Worm (Caenorhabditis elegans) whole organism, mixed stage, embryonic: ENCODE results near the gene F53F4.1.

Experiments used
- M03D4.4 ChIP-seq: sonication (generic microtip); optimal IDR thresholded peaks from 2 replicates; lab custom pipeline; 2017; ENCODE audit warnings: mild to moderate bottlenecking, missing genetic modification characterization, missing compliant biosample characterization
- bed-3 ChIP-seq: fragments of 200-800 bp; sonication (Bioruptor generic); optimal IDR thresholded peaks from 3 replicates; lab custom pipeline; 2018; ENCODE audit warnings: mild to moderate bottlenecking, missing genetic modification characterization, moderate library complexity, missing compliant biosample characterization
- blmp-1 ChIP-seq: fragments of 150-350 bp; optimal IDR thresholded peaks from 2 replicates; lab custom pipeline; 2014; ENCODE audit warnings: missing biosample characterization, missing genetic modification characterization
- ceh-39 ChIP-seq: fragments of 150-350 bp; optimal IDR thresholded peaks from 2 replicates; lab custom pipeline; 2014; ENCODE audit warnings: missing biosample characterization, missing genetic modification characterization
- ceh-43 ChIP-seq: fragments of 200-800 bp; sonication (Bioruptor generic); optimal IDR thresholded peaks from 2 replicates; lab custom pipeline; 2018; ENCODE audit warnings: mild to moderate bottlenecking, missing genetic modification characterization, moderate library complexity, missing compliant biosample characterization
- ceh-83 ChIP-seq: fragments of 200-800 bp; sonication (Bioruptor generic); optimal IDR thresholded peaks from 2 replicates; lab custom pipeline; 2018; ENCODE audit warnings: mild to moderate bottlenecking, missing genetic modification characterization, missing compliant biosample characterization
- ces-1 ChIP-seq: fragments of 150-350 bp; optimal IDR thresholded peaks from 2 replicates; lab custom pipeline; 2014; ENCODE audit warnings: missing biosample characterization, missing genetic modification reagents, missing genetic modification characterization
- cnd-1 ChIP-seq: fragments of 200-800 bp; sonication (Bioruptor generic); optimal IDR thresholded peaks from 2 replicates; lab custom pipeline; 2018; ENCODE audit warnings: mild to moderate bottlenecking, missing genetic modification characterization, missing compliant biosample characterization
- elt-1 ChIP-seq: sonication (generic microtip); optimal IDR thresholded peaks from 2 replicates; lab custom pipeline; 2017; ENCODE audit warnings: missing genetic modification characterization, mild to moderate bottlenecking, missing compliant biosample characterization, antibody characterized with exemption, moderate library complexity, borderline replicate concordance; ENCODE audit not compliant: insufficient read depth
- elt-3 ChIP-seq: fragments of 150-350 bp; optimal IDR thresholded peaks from 2 replicates; lab custom pipeline; 2014; ENCODE audit warnings: missing biosample characterization, missing genetic modification characterization
- flh-1 ChIP-seq: fragments of 200-800 bp; sonication (Bioruptor generic); optimal IDR thresholded peaks from 2 replicates; lab custom pipeline; 2018; ENCODE audit warnings: mild to moderate bottlenecking, missing genetic modification characterization, moderate library complexity, missing compliant biosample characterization
- ham-2 ChIP-seq: fragments of 200-800 bp; sonication (Bioruptor generic); optimal IDR thresholded peaks from 2 replicates; lab custom pipeline; 2018; ENCODE audit warnings: mild to moderate bottlenecking, missing genetic modification characterization, missing compliant biosample characterization
- lin-13 ChIP-seq: fragments of 150-350 bp; optimal IDR thresholded peaks from 2 replicates; lab custom pipeline; 2014; ENCODE audit warnings: missing biosample characterization, missing genetic modification characterization
- lin-32 ChIP-seq: fragments of 200-800 bp; sonication (Bioruptor generic); optimal IDR thresholded peaks from 2 replicates; lab custom pipeline; 2018; ENCODE audit warnings: mild to moderate bottlenecking, missing genetic modification characterization, missing compliant biosample characterization
- lsy-2 ChIP-seq: fragments of 150-350 bp; optimal IDR thresholded peaks from 2 replicates; lab custom pipeline; 2014; ENCODE audit warnings: missing biosample characterization, missing genetic modification characterization
- mab-5 ChIP-seq: fragments of 150-350 bp; optimal IDR thresholded peaks from 2 replicates; lab custom pipeline; 2014; ENCODE audit warnings: missing biosample characterization, missing genetic modification characterization
- mep-1 ChIP-seq: fragments of 150-350 bp; optimal IDR thresholded peaks from 2 replicates; lab custom pipeline; 2017; ENCODE audit warnings: missing biosample characterization, missing genetic modification reagents, missing genetic modification characterization, inconsistent platforms
- mls-2 ChIP-seq: sonication (generic microtip); optimal IDR thresholded peaks from 2 replicates; lab custom pipeline; 2016; ENCODE audit warnings: mild to moderate bottlenecking, missing genetic modification characterization, moderate library complexity, missing compliant biosample characterization
- nhr-12 ChIP-seq: fragments of 150-350 bp; optimal IDR thresholded peaks from 2 replicates; lab custom pipeline; 2014; ENCODE audit warnings: missing biosample characterization, missing genetic modification characterization
- nhr-2 ChIP-seq: fragments of 150-350 bp; optimal IDR thresholded peaks from 2 replicates; lab custom pipeline; 2014; ENCODE audit warnings: missing biosample characterization, missing genetic modification characterization
- nhr-237 ChIP-seq: fragments of 150-350 bp; optimal IDR thresholded peaks from 2 replicates; lab custom pipeline; 2014; ENCODE audit warnings: missing biosample characterization, missing genetic modification characterization
- nhr-28 ChIP-seq: fragments of 150-350 bp; optimal IDR thresholded peaks from 2 replicates; lab custom pipeline; 2014; ENCODE audit warnings: missing biosample characterization, missing genetic modification characterization
- nhr-76 ChIP-seq: sonication (generic microtip); optimal IDR thresholded peaks from 2 replicates; lab custom pipeline; 2017; ENCODE audit warnings: missing biosample characterization, missing genetic modification characterization
- pha-4 ChIP-seq: fragments of 150-350 bp; optimal IDR thresholded peaks from 2 replicates; lab custom pipeline; 2018; ENCODE audit warnings: missing biosample characterization, missing genetic modification reagents, missing genetic modification characterization
- sem-2 ChIP-seq: fragments of 200-800 bp; sonication (Bioruptor generic); optimal IDR thresholded peaks from 2 replicates; lab custom pipeline; 2018; ENCODE audit warnings: mild to moderate bottlenecking, missing genetic modification characterization, missing compliant biosample characterization
- snpc-4 ChIP-seq: fragments of 150-350 bp; optimal IDR thresholded peaks from 2 replicates; lab custom pipeline; 2014; ENCODE audit warnings: missing biosample characterization, missing genetic modification characterization
- sptf-1 ChIP-seq: sonication (generic microtip); optimal IDR thresholded peaks from 2 replicates; lab custom pipeline; 2017; ENCODE audit warnings: mild to moderate bottlenecking, missing genetic modification characterization, moderate library complexity, missing compliant biosample characterization
- tbx-8 ChIP-seq: fragments of 200-800 bp; sonication (Bioruptor generic); optimal IDR thresholded peaks from 2 replicates; lab custom pipeline; 2018; ENCODE audit warnings: mild to moderate bottlenecking, missing genetic modification characterization, moderate library complexity, missing compliant biosample characterization
- unc-39 ChIP-seq: fragments of 150-350 bp; optimal IDR thresholded peaks from 2 replicates; lab custom pipeline; 2014; ENCODE audit warnings: missing biosample characterization, missing genetic modification characterization
- unc-62 ChIP-seq: fragments of 150-350 bp; optimal IDR thresholded peaks from 2 replicates; lab custom pipeline; 2014; ENCODE audit warnings: missing biosample characterization, missing genetic modification reagents, missing genetic modification characterization
- zip-8 ChIP-seq: fragments of 150-350 bp; optimal IDR thresholded peaks from 2 replicates; lab custom pipeline; 2014; ENCODE audit warnings: missing biosample characterization, missing genetic modification characterization
- ztf-11 ChIP-seq: fragments of 150-350 bp; optimal IDR thresholded peaks from 2 replicates; lab custom pipeline; 2014; ENCODE audit warnings: missing biosample characterization, missing genetic modification characterization

F53F4.1 gene

DNA sequence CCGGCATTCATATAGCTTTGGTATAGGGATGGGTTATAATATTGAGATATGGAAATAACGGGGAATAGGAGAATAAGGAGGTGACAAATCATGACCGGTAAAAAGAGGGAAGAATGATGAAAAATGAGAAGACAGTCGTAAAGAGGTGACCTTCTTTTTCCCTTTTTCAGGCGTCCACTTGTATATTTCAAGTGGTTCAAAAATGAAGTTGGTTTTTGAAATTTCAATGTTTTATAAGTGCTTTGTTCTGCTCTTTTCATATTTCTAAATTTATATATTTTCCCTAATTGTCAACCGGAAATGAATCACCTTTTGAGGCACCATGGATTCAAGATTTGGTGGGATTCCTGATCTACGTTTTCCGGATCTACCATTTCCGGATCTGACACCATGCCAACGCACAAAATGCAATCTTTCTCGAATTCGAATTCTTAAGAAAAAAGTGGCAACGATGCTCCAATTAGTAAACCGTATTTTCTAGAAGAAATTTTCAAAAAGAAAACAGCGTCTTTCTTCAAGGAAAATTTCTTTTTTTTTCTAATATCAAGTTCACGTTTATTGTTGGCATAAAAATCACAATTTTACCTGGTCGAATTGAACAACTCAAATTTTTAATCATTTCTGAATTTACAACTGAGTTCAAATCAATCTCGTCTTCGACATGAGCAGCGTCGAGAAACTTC is 5.1 kb downstream of the F53F4.1 start, which contains the start of the genes F53F4.2 and F53F4.18:
Gene F53F4.2, minus strand, starts transcription at position 101 of the 683 bp plus-strand sequence.
Gene F53F4.18, plus strand, starts transcription at position 633 of the 683 bp plus-strand sequence.
- TF ChIP-seq nhr-12 (tag; lab: Kevin White, UChicago) (no peak), mep-1 (no peak), nhr-2 (tag; lab: Kevin White, UChicago) (no peak), unc-39 (tag; lab: Kevin White, UChicago) (no peak), nhr-28 (tag; lab: Kevin White, UChicago) (no peak), blmp-1 (tag; lab: Kevin White, UChicago) (no peak), mls-2 (no peak), sptf-1 (no peak), mab-5 (tag; lab: Kevin White, UChicago) (no peak)
- TF ChIP-seq, all 35 proteins: peak for 0

DNA sequence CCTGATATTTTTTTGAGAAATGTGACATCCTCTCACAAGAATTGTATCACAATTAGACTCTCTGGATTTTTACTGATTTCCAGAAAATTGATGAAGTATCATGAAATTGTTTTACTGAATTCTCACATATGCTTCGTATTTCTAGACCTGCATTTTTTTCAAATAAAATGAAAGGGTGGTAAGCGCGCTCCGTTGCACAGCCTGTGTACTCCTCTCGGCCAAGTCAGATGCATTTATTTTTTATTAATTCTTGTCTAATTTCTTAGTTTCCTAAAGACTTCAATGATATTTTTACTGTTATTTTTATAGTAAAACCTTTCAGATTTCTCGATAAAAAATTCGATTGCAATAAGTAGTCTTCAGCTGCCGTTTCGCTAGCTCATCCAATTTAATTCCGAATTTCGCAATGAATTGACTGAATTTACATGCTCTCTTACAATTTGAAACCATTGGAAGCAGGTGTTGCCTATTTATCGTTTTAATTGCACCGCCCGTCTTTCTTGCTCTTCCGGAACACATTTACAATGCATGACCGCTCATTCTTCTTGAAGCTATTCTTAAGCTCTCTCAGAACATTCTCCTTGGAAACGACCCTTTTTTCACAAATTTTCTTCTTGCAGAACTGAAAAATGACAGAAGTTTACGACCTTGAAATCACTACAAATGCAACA is 7.1 kb downstream of the F53F4.1 start, which contains the start of gene tbcb-1:
Gene tbcb-1, plus strand, starts transcription at position 621 of the 671 bp plus-strand sequence.
- TF ChIP-seq ztf-11 (tag; lab: Kevin White, UChicago) (no peak), mab-5 (tag; lab: Kevin White, UChicago) (no peak), unc-62 (GFP tag; lab: Kevin White, UChicago) (no peak), M03D4.4 (tag; lab: Kevin White, UChicago) (no peak), cnd-1 (tag; lab: Kevin White, UChicago) (no peak), ceh-43 (GFP tag; lab: Kevin White, UChicago) (no peak), nhr-2 (tag; lab: Kevin White, UChicago) (no peak), ces-1 (GFP tag; lab: Kevin White, UChicago) (no peak), pha-4 (no peak), elt-1 (tag; lab: Kevin White, UChicago) (no peak), tbx-8 (GFP tag; lab: Kevin White, UChicago) (no peak), mep-1 (no peak), ceh-83 (GFP tag; lab: Kevin White, UChicago) (no peak), lin-13 (tag; lab: Kevin White, UChicago) (no peak), nhr-237 (tag; lab: Kevin White, UChicago) (no peak), zip-8 (tag; lab: Kevin White, UChicago) (no peak), unc-39 (tag; lab: Kevin White, UChicago) (no peak), flh-1 (no peak)
- TF ChIP-seq, all 35 proteins: peak for 0

DNA sequence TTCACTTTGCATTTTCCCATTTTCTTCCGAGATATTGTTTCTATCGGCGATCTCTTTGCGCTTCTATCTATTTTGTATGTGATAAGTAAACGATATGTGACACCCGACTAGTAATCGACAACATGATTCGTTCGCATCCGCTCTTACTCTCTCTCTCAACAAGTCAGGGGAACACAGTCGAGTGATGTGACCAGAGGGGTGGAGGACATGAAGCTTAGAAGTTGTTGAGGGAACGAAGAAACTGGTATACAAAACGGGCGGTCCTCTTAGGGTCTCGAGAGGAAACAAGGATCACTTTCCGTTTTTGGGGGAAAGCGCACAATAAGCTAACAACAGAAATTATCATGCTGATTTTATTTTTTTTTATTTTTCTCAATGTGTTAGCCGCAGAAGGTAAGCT is 8.5 kb downstream of the F53F4.1 start, which contains the start of gene F53F4.4:
Gene F53F4.4, plus strand, starts transcription at position 301 of the 400 bp plus-strand sequence.
- TF ChIP-seq flh-1 (no peak), elt-3 (tag; lab: Kevin White, UChicago) (no peak), ham-2 (GFP tag; lab: Kevin White, UChicago) (no peak), nhr-12 (tag; lab: Kevin White, UChicago) (no peak), zip-8 (tag; lab: Kevin White, UChicago) (no peak)

DNA sequence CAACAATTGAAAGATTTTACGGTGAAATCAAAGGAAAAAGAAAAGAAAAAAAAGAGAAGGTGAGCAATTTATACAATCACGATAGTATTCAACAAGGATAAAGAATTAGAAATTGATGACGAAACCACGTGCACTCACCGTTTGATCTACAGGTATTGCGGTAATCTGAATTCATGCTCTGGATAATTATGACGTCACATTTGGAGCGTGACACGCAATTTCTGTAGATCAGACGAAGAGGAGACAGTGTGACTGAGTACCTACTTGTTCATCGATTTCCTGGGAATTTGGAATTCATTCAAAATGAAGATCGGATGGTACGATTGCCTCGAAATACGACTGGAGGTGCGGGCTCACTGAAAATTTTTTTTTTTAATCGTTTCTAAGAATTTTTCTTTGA is 13.8 kb downstream of the F53F4.1 start:
- TF ChIP-seq zip-8 (tag; lab: Kevin White, UChicago), result peak; percentile 91
- TF ChIP-seq ham-2 (GFP tag; lab: Kevin White, UChicago), result no peak
- TF ChIP-seq, all 35 proteins: peak for 1

DNA sequence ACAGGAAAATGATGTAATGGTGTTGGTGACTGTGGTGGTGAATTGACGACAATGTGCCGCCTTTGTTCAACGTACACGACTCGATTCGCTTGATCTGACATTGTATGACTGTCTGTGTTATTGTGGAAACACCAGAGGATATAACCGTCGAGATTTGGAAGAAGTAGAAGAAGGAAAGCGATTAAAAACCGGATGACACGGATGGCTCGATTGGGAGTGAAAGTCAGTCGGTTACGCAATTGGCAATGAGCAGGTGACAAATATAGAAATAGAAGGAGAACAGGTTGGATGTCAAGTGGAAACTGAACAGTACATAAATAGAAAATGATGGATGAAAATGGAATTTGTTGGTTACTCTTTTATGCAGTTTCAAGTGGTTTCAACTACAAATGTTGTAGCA is 16.3 kb downstream of the F53F4.1 start, which contains the start of gene rdy-2:
Gene rdy-2, minus strand, starts transcription at position 101 of the 400 bp plus-strand sequence.
- TF ChIP-seq M03D4.4 (tag; lab: Kevin White, UChicago) (no peak), bed-3 (GFP tag; lab: Kevin White, UChicago) (no peak), nhr-2 (tag; lab: Kevin White, UChicago) (no peak), cnd-1 (tag; lab: Kevin White, UChicago) (no peak), zip-8 (tag; lab: Kevin White, UChicago) (no peak), ceh-39 (tag; lab: Kevin White, UChicago) (no peak), lin-32 (GFP tag; lab: Kevin White, UChicago) (no peak), pha-4 (no peak), ces-1 (GFP tag; lab: Kevin White, UChicago) (no peak), snpc-4 (tag; lab: Kevin White, UChicago) (no peak), sem-2 (no peak), ceh-83 (GFP tag; lab: Kevin White, UChicago) (no peak), nhr-76 (tag; lab: Kevin White, UChicago) (no peak), unc-39 (tag; lab: Kevin White, UChicago) (no peak), lsy-2 (tag; lab: Kevin White, UChicago) (no peak), elt-1 (tag; lab: Kevin White, UChicago) (no peak), mab-5 (tag; lab: Kevin White, UChicago) (no peak), elt-3 (tag; lab: Kevin White, UChicago) (no peak)
